Fruit fly (Drosophila melanogaster) whole organism: ENCODE data around the gene CG32024.

Experiments used
- CG8478 ChIP-seq: fragments of >200 bp; optimal IDR thresholded peaks from 2 replicates; lab custom pipeline; 2018; ENCODE audit warnings: inconsistent platforms
- EcR ChIP-seq, 2 experiments: fragments of >200 bp; optimal IDR thresholded peaks; 2 replicates each; lab custom pipeline; 2017; ENCODE audit warnings: missing biosample characterization in 2 of 2, missing genetic modification characterization in 2 of 2, missing genetic modification reagents in 2 of 2
- pan ChIP-seq: fragments of >200 bp; optimal IDR thresholded peaks from 2 replicates; lab custom pipeline; 2017
- psq ChIP-seq: fragments of >200 bp; optimal IDR thresholded peaks from 2 replicates; lab custom pipeline; 2017

DNA sequence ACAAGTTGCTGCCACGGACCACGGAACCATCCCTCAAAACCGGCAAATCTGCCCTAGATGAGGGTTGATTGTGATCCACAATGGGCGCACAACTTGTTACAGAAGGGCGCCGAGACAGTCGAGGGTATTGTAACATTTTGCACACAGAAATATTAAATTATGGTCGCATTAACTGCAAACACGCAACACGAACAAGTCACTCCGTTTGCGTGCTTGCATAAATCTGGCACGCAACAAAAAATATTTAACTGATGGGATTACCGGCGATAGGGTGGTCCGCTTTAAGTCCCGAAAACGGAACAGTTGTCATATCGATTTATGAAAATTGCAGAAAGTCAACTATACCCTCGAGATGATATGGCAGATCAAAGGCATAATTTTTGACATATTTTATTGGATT lies 44.5 kb downstream of the CG32024 start:
- TF ChIP-seq CG8478 (no peak), EcR (GFP tag; optimal IDR thresholded peaks at IDR 0.05; lab: Kevin White, UChicago) (no peak), psq (lab: Kevin White, UChicago) (no peak), pan (lab: Kevin White, UChicago) (no peak)
